Fruit fly (Drosophila melanogaster) whole organism, embryonic: Measurements from ENCODE around the gene borr.

ENCODE experiments used
- Abd-B ChIP-seq: fragments of 200-800 bp; sonication (Bioruptor generic); optimal IDR thresholded peaks from 2 replicates; lab custom pipeline; 2018; ENCODE audit warnings: missing biosample characterization, mild to moderate bottlenecking, missing genetic modification characterization, moderate library complexity
- Awh ChIP-seq: fragments of 200-800 bp; sonication (Bioruptor generic); IDR thresholded peaks from 2 replicates; pipeline ENCODE4, ENCODE4 v1.3.6; 2022; ENCODE audit warnings: missing biosample characterization, missing genetic modification characterization
- BEAF-32 ChIP-seq: fragments of 200-800 bp; sonication (Bioruptor generic); optimal IDR thresholded peaks from 3 replicates; lab custom pipeline; 2017; ENCODE audit warnings: missing biosample characterization, missing genetic modification characterization, mild to moderate bottlenecking, moderate library complexity, missing genetic modification reagents
- CG10267 ChIP-seq: fragments of 200-800 bp; sonication (Bioruptor generic); optimal IDR thresholded peaks from 2 replicates; lab custom pipeline; 2018; ENCODE audit warnings: missing biosample characterization, mild to moderate bottlenecking, missing genetic modification characterization, moderate library complexity
- CG10979 ChIP-seq: fragments of 200-800 bp; sonication (Bioruptor generic); optimal IDR thresholded peaks from 2 replicates; lab custom pipeline; 2018; ENCODE audit warnings: missing biosample characterization, mild to moderate bottlenecking, missing genetic modification characterization, moderate library complexity
- CG13424 ChIP-seq: fragments of 200-800 bp; sonication (Bioruptor generic); optimal IDR thresholded peaks from 2 replicates; lab custom pipeline; 2019; ENCODE audit warnings: missing biosample characterization, mild to moderate bottlenecking, missing genetic modification characterization, moderate library complexity
- CG14014 ChIP-seq: fragments of 200-800 bp; sonication (Bioruptor generic); IDR thresholded peaks from 2 replicates; pipeline ENCODE4 v1.3.6; 2022; ENCODE audit warnings: missing biosample characterization, missing genetic modification characterization
- CG1529 ChIP-seq: fragments of 200-800 bp; sonication (Bioruptor generic); optimal IDR thresholded peaks from 3 replicates; lab custom pipeline; 2018; ENCODE audit warnings: missing biosample characterization, missing genetic modification characterization
- CG15601 ChIP-seq: fragments of 200-800 bp; sonication (Bioruptor generic); optimal IDR thresholded peaks from 3 replicates; lab custom pipeline; 2019; ENCODE audit warnings: missing biosample characterization, mild to moderate bottlenecking, missing genetic modification characterization, moderate library complexity
- CG17359 ChIP-seq: fragments of 200-800 bp; sonication (Bioruptor generic); optimal IDR thresholded peaks from 3 replicates; lab custom pipeline; 2018; ENCODE audit warnings: missing biosample characterization, mild to moderate bottlenecking, missing genetic modification characterization, moderate library complexity
- CG17802 ChIP-seq: fragments of 200-800 bp; sonication (Bioruptor generic); optimal IDR thresholded peaks from 2 replicates; lab custom pipeline; 2018; ENCODE audit warnings: missing biosample characterization, mild to moderate bottlenecking, missing genetic modification characterization, moderate library complexity
- CG18262 ChIP-seq: fragments of 200-800 bp; optimal IDR thresholded peaks from 3 replicates; lab custom pipeline; 2019; ENCODE audit warnings: missing biosample characterization, mild to moderate bottlenecking, missing genetic modification characterization, moderate library complexity
- CG18764 ChIP-seq: fragments of 200-800 bp; sonication (Bioruptor generic); optimal IDR thresholded peaks from 3 replicates; lab custom pipeline; 2016; ENCODE audit warnings: missing biosample characterization, missing genetic modification characterization
- CG30403 ChIP-seq: fragments of 200-800 bp; sonication (Bioruptor generic); optimal IDR thresholded peaks from 3 replicates; lab custom pipeline; 2016; ENCODE audit warnings: missing biosample characterization, missing genetic modification characterization
- CG33213 ChIP-seq: fragments of 200-800 bp; sonication (Bioruptor generic); optimal IDR thresholded peaks from 3 replicates; lab custom pipeline; 2016; ENCODE audit warnings: missing biosample characterization, missing genetic modification characterization
- CG3407 ChIP-seq: fragments of 200-800 bp; sonication (Bioruptor generic); optimal IDR thresholded peaks from 2 replicates; lab custom pipeline; 2018; ENCODE audit warnings: missing biosample characterization, mild to moderate bottlenecking, missing genetic modification characterization
- CG7556 ChIP-seq: fragments of 200-800 bp; sonication (Bioruptor generic); optimal IDR thresholded peaks from 2 replicates; lab custom pipeline; 2017; ENCODE audit warnings: missing biosample characterization, mild to moderate bottlenecking, missing genetic modification characterization
- CG8089 ChIP-seq: fragments of 200-800 bp; sonication (Bioruptor generic); optimal IDR thresholded peaks from 3 replicates; lab custom pipeline; 2016; ENCODE audit warnings: missing biosample characterization, missing genetic modification characterization
- CG8388 ChIP-seq: fragments of 200-800 bp; sonication (Bioruptor generic); optimal IDR thresholded peaks from 2 replicates; lab custom pipeline; 2019; ENCODE audit warnings: missing biosample characterization, mild to moderate bottlenecking, missing genetic modification characterization, moderate library complexity
- CrebB ChIP-seq: fragments of 200-800 bp; sonication (Bioruptor generic); optimal IDR thresholded peaks from 3 replicates; lab custom pipeline; 2018; ENCODE audit warnings: missing biosample characterization, mild to moderate bottlenecking, missing genetic modification characterization
- Ets97D ChIP-seq: fragments of 200-800 bp; sonication (Bioruptor generic); optimal IDR thresholded peaks from 3 replicates; lab custom pipeline; 2016; ENCODE audit warnings: missing biosample characterization, missing genetic modification characterization
- Hmr ChIP-seq: fragments of 200-800 bp; sonication (Bioruptor generic); optimal IDR thresholded peaks from 3 replicates; lab custom pipeline; 2017; ENCODE audit warnings: mild to moderate bottlenecking, missing biosample characterization, missing genetic modification reagents, missing genetic modification characterization
- Hr51 ChIP-seq, 2 experiments: fragments of 200-800 bp; sonication (Bioruptor generic); optimal IDR thresholded peaks; 2 replicates in 1 of 2; 3 replicates in 1 of 2; lab custom pipeline; 2016 to 2018; ENCODE audit warnings: missing biosample characterization in 2 of 2, missing genetic modification characterization in 2 of 2, mild to moderate bottlenecking in 1 of 2, moderate library complexity in 1 of 2
- Med ChIP-seq: fragments of 200-800 bp; sonication (Bioruptor generic); peaks from one replicate; lab custom pipeline; 2016; ENCODE audit warnings: missing biosample characterization, missing genetic modification characterization, mild to moderate bottlenecking, inconsistent platforms, moderate library complexity
- Oaz ChIP-seq: fragments of 200-800 bp; sonication (Bioruptor generic); IDR thresholded peaks from 2 replicates; pipeline ENCODE4 v1.3.6; 2022; ENCODE audit warnings: missing biosample characterization, missing genetic modification characterization
- Rx ChIP-seq: fragments of 200-800 bp; sonication (Bioruptor generic); IDR thresholded peaks from 2 replicates; pipeline ENCODE4 v1.3.6; 2022; ENCODE audit warnings: missing biosample characterization, missing genetic modification characterization
- Six4 ChIP-seq: fragments of 200-800 bp; sonication (Bioruptor generic); optimal IDR thresholded peaks from 2 replicates; lab custom pipeline; 2016; ENCODE audit warnings: missing biosample characterization, missing genetic modification characterization
- ase ChIP-seq: fragments of 200-800 bp; sonication (Bioruptor generic); IDR thresholded peaks from 3 replicates; pipeline ENCODE4 v1.3.6; 2022; ENCODE audit warnings: missing biosample characterization, missing genetic modification characterization
- bab2 ChIP-seq: fragments of 200-800 bp; sonication (Bioruptor generic); optimal IDR thresholded peaks from 2 replicates; lab custom pipeline; 2016; ENCODE audit warnings: missing biosample characterization, missing genetic modification characterization
- chn ChIP-seq: fragments of 200-800 bp; sonication (Bioruptor generic); optimal IDR thresholded peaks from 2 replicates; lab custom pipeline; 2016; ENCODE audit warnings: missing biosample characterization, missing genetic modification characterization
- ci ChIP-seq: fragments of 200-800 bp; sonication (Bioruptor generic); IDR thresholded peaks from 3 replicates; pipeline ENCODE4 v1.3.6; 2022; ENCODE audit warnings: missing biosample characterization, missing genetic modification characterization
- dan ChIP-seq: fragments of 200-800 bp; sonication (Bioruptor generic); IDR thresholded peaks from 2 replicates; pipeline ENCODE4 v1.3.6; 2022; ENCODE audit warnings: missing biosample characterization, missing genetic modification characterization
- disco-r ChIP-seq: fragments of 200-800 bp; sonication (Bioruptor generic); optimal IDR thresholded peaks from 2 replicates; lab custom pipeline; 2016; ENCODE audit warnings: missing biosample characterization, missing genetic modification characterization
- dmrt11E ChIP-seq: fragments of 200-800 bp; sonication (Bioruptor generic); optimal IDR thresholded peaks from 3 replicates; lab custom pipeline; 2018; ENCODE audit warnings: missing biosample characterization, mild to moderate bottlenecking, missing genetic modification characterization, moderate library complexity
- ewg ChIP-seq: fragments of 200-800 bp; sonication (Bioruptor generic); optimal IDR thresholded peaks from 3 replicates; lab custom pipeline; 2017; ENCODE audit warnings: mild to moderate bottlenecking, missing biosample characterization, missing genetic modification reagents, missing genetic modification characterization
- gcm2 ChIP-seq: fragments of 200-800 bp; sonication (Bioruptor generic); optimal IDR thresholded peaks from 2 replicates; lab custom pipeline; 2016; ENCODE audit warnings: missing biosample characterization, missing genetic modification characterization
- gem ChIP-seq: fragments of 200-800 bp; sonication (Bioruptor generic); optimal IDR thresholded peaks from 2 replicates; lab custom pipeline; 2019; ENCODE audit warnings: missing biosample characterization, mild to moderate bottlenecking, missing genetic modification characterization, moderate library complexity
- hbn ChIP-seq: fragments of 200-800 bp; sonication (Bioruptor generic); IDR thresholded peaks from 2 replicates; pipeline ENCODE4 v1.3.6; 2022; ENCODE audit warnings: missing biosample characterization, missing genetic modification characterization; ENCODE audit not compliant: partially characterized antibody
- inv ChIP-seq: fragments of 200-800 bp; sonication (Bioruptor generic); IDR thresholded peaks from 2 replicates; pipeline ENCODE4 v1.3.6; 2022; ENCODE audit warnings: missing biosample characterization, missing genetic modification characterization; ENCODE audit not compliant: partially characterized antibody
- lola ChIP-seq, 3 experiments: fragments of >200 bp in 2 of 3; fragments of 200-800 bp in 1 of 3; sonication (Bioruptor generic) in 1 of 3; optimal IDR thresholded peaks; 2 replicates each; lab custom pipeline; 2017 to 2019; ENCODE audit warnings: missing biosample characterization in 3 of 3, missing genetic modification characterization in 3 of 3, mild to moderate bottlenecking in 1 of 3, moderate library complexity in 1 of 3
- lov ChIP-seq, 2 experiments: fragments of 200-800 bp in 1 of 2; fragments of >200 bp in 1 of 2; sonication (Bioruptor generic) in 1 of 2; IDR thresholded peaks in 1 of 2; optimal IDR thresholded peaks in 1 of 2; 2 replicates in 1 of 2; 3 replicates in 1 of 2; pipeline versions ENCODE4 v1.3.6 to Lab custom; 2017 to 2022; ENCODE audit warnings: missing biosample characterization in 1 of 2, missing genetic modification characterization in 1 of 2
- mirr ChIP-seq: fragments of 200-800 bp; sonication (Bioruptor generic); optimal IDR thresholded peaks from 3 replicates; lab custom pipeline; 2018; ENCODE audit warnings: missing biosample characterization, mild to moderate bottlenecking, missing genetic modification characterization
- phol ChIP-seq: fragments of 200-800 bp; sonication (Bioruptor generic); optimal IDR thresholded peaks from 3 replicates; lab custom pipeline; 2018; ENCODE audit warnings: missing biosample characterization, mild to moderate bottlenecking, missing genetic modification characterization, moderate library complexity
- psq ChIP-seq: fragments of 200-800 bp; sonication (Bioruptor generic); optimal IDR thresholded peaks from 2 replicates; lab custom pipeline; 2017; ENCODE audit warnings: missing biosample characterization, missing genetic modification characterization
- ranshi ChIP-seq: fragments of 200-800 bp; sonication (Bioruptor generic); IDR thresholded peaks from 2 replicates; pipeline ENCODE4 v1.3.6; 2022; ENCODE audit warnings: missing biosample characterization, missing genetic modification characterization
- schlank ChIP-seq: fragments of 200-800 bp; sonication (Bioruptor generic); optimal IDR thresholded peaks from 2 replicates; lab custom pipeline; 2018; ENCODE audit warnings: missing biosample characterization, mild to moderate bottlenecking, missing genetic modification characterization
- slbo ChIP-seq: fragments of 200-800 bp; sonication (Bioruptor generic); IDR thresholded peaks from 2 replicates; pipeline ENCODE4 v1.3.6; 2022; ENCODE audit warnings: missing biosample characterization, missing genetic modification characterization
- sug ChIP-seq: fragments of 200-800 bp; optimal IDR thresholded peaks from 2 replicates; lab custom pipeline; 2019; ENCODE audit warnings: missing biosample characterization, mild to moderate bottlenecking, missing genetic modification characterization, moderate library complexity
- wor ChIP-seq: fragments of 200-800 bp; sonication (Bioruptor generic); IDR thresholded peaks from 2 replicates; pipeline ENCODE4 v1.3.6; 2022; ENCODE audit warnings: missing biosample characterization, missing genetic modification characterization

borr gene

dm6 chr2L:9207133-9207532 is 45.8 kb downstream of the borr start (continued):
- peak; percentile 6 for TF ChIP-seq dmrt11E
- peak; percentile 32 for TF ChIP-seq CG10267
- TF ChIP-seq CG13424 (tag; lab: Kevin White, UChicago) = peak; percentile 56
- TF ChIP-seq Awh = peak; percentile 55; the same call in 1 of the 2 replicates
- peak in 1 of 2 experiments; percentile 82 for TF ChIP-seq Hr51 (GFP tag; optimal IDR thresholded peaks at IDR 0.05; lab: Kevin White, UChicago)
- peak; percentile 8 for TF ChIP-seq CG18764
- TF ChIP-seq lola (GFP tag; optimal IDR thresholded peaks at IDR 0.05; lab: Kevin White, UChicago) = peak in 1 of 3 experiments; percentile 54
- TF ChIP-seq CG17359 (tag; lab: Kevin White, UChicago) = peak; percentile 63
- TF ChIP-seq dan (GFP tag; lab: Robert Waterston, UW) = no peak
- TF ChIP-seq Hmr (GFP tag; lab: Kevin White, UChicago) = no peak
- TF ChIP-seq CG17802 (tag; lab: Kevin White, UChicago) = peak; percentile 8
- TF ChIP-seq phol = peak; percentile 77
- TF ChIP-seq slbo (GFP tag; lab: Robert Waterston, UW) = peak; percentile 9; the same call in 1 of the 2 replicates
- peak; percentile 33 for TF ChIP-seq ewg (GFP tag; lab: Kevin White, UChicago)
- no peak for TF ChIP-seq gcm2 (GFP tag; lab: Kevin White, UChicago)
- peak; percentile 40 for TF ChIP-seq CG30403 (GFP tag; lab: Kevin White, UChicago)
- peak; percentile 71 for TF ChIP-seq CG8388 (GFP tag; lab: Kevin White, UChicago)
- TF ChIP-seq wor = peak; percentile 24; the same call in 1 of the 2 replicates
- no peak for TF ChIP-seq psq (GFP tag; lab: Kevin White, UChicago)
- peak; percentile 23 for TF ChIP-seq Six4 (GFP tag; lab: Kevin White, UChicago)
- TF ChIP-seq ci (GFP tag; lab: Robert Waterston, UW) = peak; percentile 35; the same call in 1 of the 3 replicates
- TF ChIP-seq CG10979 (tag; lab: Kevin White, UChicago) = peak; percentile 72
- TF ChIP-seq schlank (tag; lab: Kevin White, UChicago) = no peak
- TF ChIP-seq Rx = peak; percentile 42; the same call in 1 of the 2 replicates
- TF ChIP-seq CG7556 (GFP tag; lab: Kevin White, UChicago) = peak; percentile 12
- TF ChIP-seq CG3407 (GFP tag; lab: Kevin White, UChicago) = peak; percentile 42
- TF ChIP-seq CG15601 (tag; lab: Kevin White, UChicago) = peak; percentile 58
- no peak for TF ChIP-seq hbn (GFP tag; lab: Robert Waterston, UW)
- peak; percentile 12 for TF ChIP-seq Med
- peak; percentile 34; the same call in 1 of the 3 replicates for TF ChIP-seq ase

DNA sequence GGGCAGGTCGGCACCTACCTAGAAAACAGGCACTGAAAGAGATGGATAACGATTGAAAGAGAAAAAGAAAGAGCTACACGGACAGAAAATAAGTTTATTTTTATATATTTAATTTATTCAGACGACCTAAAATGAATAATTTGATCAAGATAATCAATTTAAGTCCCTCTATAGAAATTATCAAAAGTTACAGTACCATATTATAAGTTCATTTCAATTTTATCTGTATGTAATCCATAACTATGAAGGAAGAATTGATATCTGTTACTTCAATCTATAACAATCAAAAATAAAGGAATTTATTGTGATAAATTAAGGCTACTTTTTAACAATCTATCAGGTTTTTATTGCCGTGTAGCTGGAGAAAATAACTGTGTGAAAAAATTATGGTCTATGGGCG is 46.5 kb downstream of the borr start:
- TF ChIP-seq CG33213 (GFP tag; lab: Kevin White, UChicago) (no peak), CrebB (tag; lab: Kevin White, UChicago) (no peak), lov (optimal IDR thresholded peaks at IDR 0.05; lab: Kevin White, UChicago) (no peak), lov (GFP tag; IDR thresholded peaks at IDR 0.05; lab: Robert Waterston, UW) (no peak), inv (GFP tag; lab: Robert Waterston, UW) (no peak), CG8089 (no peak), CG13424 (tag; lab: Kevin White, UChicago) (peak; percentile 62), bab2 (GFP tag; lab: Kevin White, UChicago) (no peak), Oaz (no peak), ranshi (0 out of 2 replicates have a peak, but pooled peaks have one; percentile 4), Ets97D (GFP tag; lab: Kevin White, UChicago) (no peak), Abd-B (GFP tag; lab: Kevin White, UChicago) (peak; percentile 24), CG15601 (tag; lab: Kevin White, UChicago) (peak; percentile 71), BEAF-32 (GFP tag; lab: Kevin White, UChicago) (no peak), CG18262 (tag; lab: Kevin White, UChicago) (peak; percentile 82), mirr (GFP tag; lab: Kevin White, UChicago) (no peak), Hr51 (GFP tag; optimal IDR thresholded peaks at IDR 0.05; lab: Kevin White, UChicago) (peak in 1 of 2 experiments; percentile 78), CG8388 (GFP tag; lab: Kevin White, UChicago) (peak; percentile 62), gem (tag; lab: Kevin White, UChicago) (peak; percentile 77), CG1529 (peak; percentile 17), CG14014 (no peak), disco-r (GFP tag; lab: Kevin White, UChicago) (no peak), sug (tag; lab: Kevin White, UChicago) (no peak), chn (GFP tag; lab: Kevin White, UChicago) (no peak)
